Fruit fly (Drosophila melanogaster) whole organism, embryonic: ENCODE results near the gene IFT54.

Experiments used
- CG17568 ChIP-seq: fragments of 200-800 bp; sonication (Bioruptor generic); optimal IDR thresholded peaks from 2 replicates; lab custom pipeline; 2018; ENCODE audit warnings: missing biosample characterization, mild to moderate bottlenecking, missing genetic modification characterization, moderate library complexity
- CG31365 ChIP-seq: fragments of 200-800 bp; sonication (Bioruptor generic); optimal IDR thresholded peaks from 2 replicates; lab custom pipeline; 2018; ENCODE audit warnings: missing biosample characterization, mild to moderate bottlenecking, missing genetic modification characterization
- CG5245 ChIP-seq: fragments of 200-800 bp; sonication (Bioruptor generic); optimal IDR thresholded peaks from 3 replicates; lab custom pipeline; 2016; ENCODE audit warnings: missing biosample characterization, missing genetic modification characterization
- CG7786 ChIP-seq: fragments of 200-800 bp; sonication (Bioruptor generic); optimal IDR thresholded peaks from 2 replicates; lab custom pipeline; 2016; ENCODE audit warnings: missing biosample characterization, missing genetic modification characterization
- NFAT ChIP-seq: fragments of 200-800 bp; sonication (Bioruptor generic); IDR thresholded peaks from 2 replicates; pipeline ENCODE4 v1.3.6; 2022; ENCODE audit warnings: missing biosample characterization, missing genetic modification characterization
- psq ChIP-seq: fragments of 200-800 bp; sonication (Bioruptor generic); optimal IDR thresholded peaks from 2 replicates; lab custom pipeline; 2017; ENCODE audit warnings: missing biosample characterization, missing genetic modification characterization
- trem ChIP-seq: fragments of 200-800 bp; optimal IDR thresholded peaks from 3 replicates; lab custom pipeline; 2019; ENCODE audit warnings: missing biosample characterization, mild to moderate bottlenecking, missing genetic modification characterization, moderate library complexity

- no peak for TF ChIP-seq CG17568
- TF ChIP-seq CG5245 (GFP tag; lab: Kevin White, UChicago) = no peak
- no peak for TF ChIP-seq CG7786
- no peak for TF ChIP-seq trem (tag; lab: Kevin White, UChicago)
- TF ChIP-seq NFAT (GFP tag; lab: Robert Waterston, UW) = no peak
- no peak for TF ChIP-seq psq (GFP tag; lab: Kevin White, UChicago)
- no peak for TF ChIP-seq CG31365
Observed at dm6 chr3R:14262087-14262486, 40.1 kb upstream of the IFT54 start, which contains the start of the genes CG14839 and CG14841.
